Worm (Caenorhabditis elegans) whole organism, early embryonic: ENCODE measurements around the gene T27E4.5.

Experiments used
- B0310.2 ChIP-seq: sonication (generic microtip); optimal IDR thresholded peaks from 2 replicates; lab custom pipeline; 2016; ENCODE audit warnings: mild to moderate bottlenecking, missing genetic modification characterization, missing compliant biosample characterization
- F13C5.2 ChIP-seq: sonication (generic microtip); optimal IDR thresholded peaks from 2 replicates; lab custom pipeline; 2017; ENCODE audit warnings: mild to moderate bottlenecking, missing genetic modification characterization, inconsistent platforms, missing compliant biosample characterization
- aly-1 ChIP-seq: sonication (generic microtip); optimal IDR thresholded peaks from 2 replicates; lab custom pipeline; 2016; ENCODE audit warnings: missing genetic modification characterization, missing compliant biosample characterization
- ama-1 ChIP-seq: fragments of 150-350 bp; optimal IDR thresholded peaks from 2 replicates; lab custom pipeline; 2014
- ceh-13 ChIP-seq: fragments of 200-800 bp; sonication (Bioruptor generic); optimal IDR thresholded peaks from 2 replicates; lab custom pipeline; 2018; ENCODE audit warnings: mild to moderate bottlenecking, missing genetic modification characterization, missing compliant biosample characterization
- ceh-36 ChIP-seq: sonication (generic microtip); optimal IDR thresholded peaks from 2 replicates; lab custom pipeline; 2016; ENCODE audit warnings: missing genetic modification characterization, inconsistent platforms, missing compliant biosample characterization
- ets-7 ChIP-seq: sonication (generic microtip); optimal IDR thresholded peaks from 2 replicates; lab custom pipeline; 2016; ENCODE audit warnings: missing genotype, missing genetic modification characterization, missing compliant biosample characterization
- flt-1 ChIP-seq: fragments of 200-800 bp; sonication (Bioruptor generic); IDR thresholded peaks from 2 replicates; pipeline ENCODE4 v1.3.6; 2022; ENCODE audit warnings: missing genetic modification characterization, missing compliant biosample characterization
- hmbx-1 ChIP-seq: sonication (generic microtip); optimal IDR thresholded peaks from 2 replicates; lab custom pipeline; 2016; ENCODE audit warnings: mild to moderate bottlenecking, missing genetic modification characterization, missing compliant biosample characterization
- hmg-4 ChIP-seq: fragments of 200-800 bp; sonication (Bioruptor generic); optimal IDR thresholded peaks from 2 replicates; lab custom pipeline; 2018; ENCODE audit warnings: mild to moderate bottlenecking, missing genetic modification characterization, missing compliant biosample characterization
- hnd-1 ChIP-seq: sonication (generic microtip); optimal IDR thresholded peaks from 2 replicates; lab custom pipeline; 2016; ENCODE audit warnings: missing genetic modification characterization, missing compliant biosample characterization
- pes-1 ChIP-seq: fragments of 200-800 bp; sonication (Bioruptor generic); IDR thresholded peaks from 2 replicates; pipeline ENCODE4 v1.3.6; 2022; ENCODE audit warnings: missing genetic modification reagents, missing genetic modification characterization, missing compliant biosample characterization
- scrt-1 ChIP-seq: fragments of 200-800 bp; sonication (Bioruptor generic); IDR thresholded peaks from 2 replicates; pipeline ENCODE4 v1.3.6; 2022; ENCODE audit warnings: missing genetic modification characterization, missing compliant biosample characterization
- sea-1 ChIP-seq: fragments of 200-800 bp; sonication (Bioruptor generic); conservative IDR thresholded peaks from 2 replicates; pipeline ENCODE4 v1.3.6; 2022; ENCODE audit warnings: missing genetic modification characterization, missing compliant biosample characterization
- tbx-11 ChIP-seq: fragments of 200-800 bp; sonication (Bioruptor generic); IDR thresholded peaks from 2 replicates; pipeline ENCODE4 v1.3.6; 2022; ENCODE audit warnings: missing genetic modification characterization, missing compliant biosample characterization
- tbx-37 ChIP-seq: fragments of 200-800 bp; sonication (Bioruptor generic); conservative IDR thresholded peaks from 2 replicates; pipeline ENCODE4 v1.3.6; 2022; ENCODE audit warnings: missing genetic modification reagents, missing genetic modification characterization, missing compliant biosample characterization
- tra-4 ChIP-seq: sonication (generic microtip); optimal IDR thresholded peaks from 2 replicates; lab custom pipeline; 2017; ENCODE audit warnings: missing genetic modification characterization, missing compliant biosample characterization

T27E4.5 gene

DNA sequence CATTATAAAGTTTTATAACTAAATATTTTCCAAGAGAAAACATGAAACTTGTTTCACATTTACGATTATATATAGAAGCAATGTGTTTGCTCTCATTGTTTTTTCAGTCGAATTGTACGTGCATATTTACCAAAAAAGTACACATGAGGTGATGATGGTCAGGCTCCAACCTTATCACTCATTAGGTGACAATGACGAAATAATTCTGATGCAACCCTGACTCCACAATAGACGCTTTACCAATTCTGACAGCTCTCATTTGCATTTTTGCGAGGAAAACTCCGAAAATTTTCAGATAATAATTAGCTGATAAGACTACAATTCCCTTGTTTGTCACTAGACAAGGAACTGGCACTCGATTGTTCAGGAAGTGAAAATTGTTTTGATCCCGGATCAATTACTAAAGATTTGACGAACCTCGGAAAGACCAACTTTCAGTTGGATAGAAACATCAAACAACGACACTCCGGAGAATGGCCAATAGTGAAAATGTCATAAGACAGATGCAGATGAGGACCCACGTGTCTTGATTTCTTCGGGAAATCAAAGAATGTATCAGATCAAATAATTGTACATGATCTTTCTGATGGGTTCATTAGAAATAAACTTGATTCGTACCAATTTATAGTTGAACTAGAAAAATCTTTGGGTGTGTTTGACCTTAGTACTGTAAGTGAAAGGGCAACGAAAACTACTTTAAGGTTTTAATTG is 9.4 kb upstream of the T27E4.5 start:
- no peak for TF ChIP-seq F13C5.2 (tag; lab: Kevin White, UChicago)
- TF ChIP-seq hmbx-1, result no peak
- TF ChIP-seq B0310.2 (tag; lab: Kevin White, UChicago), result no peak
- TF ChIP-seq aly-1 (tag; lab: Kevin White, UChicago), result no peak
- no peak for TF ChIP-seq hmg-4 (GFP tag; lab: Kevin White, UChicago)
- TF ChIP-seq pes-1 (GFP tag; lab: Robert Waterston, UW), result no peak
- TF ChIP-seq ceh-13 (GFP tag; lab: Kevin White, UChicago), result no peak
- no peak for TF ChIP-seq ceh-36
- TF ChIP-seq scrt-1 (GFP tag; lab: Robert Waterston, UW), result no peak
- TF ChIP-seq ets-7 (tag; lab: Kevin White, UChicago), result no peak
- no peak for TF ChIP-seq flt-1 (GFP tag; lab: Robert Waterston, UW)
- no peak for TF ChIP-seq tra-4 (tag; lab: Kevin White, UChicago)
- no peak for TF ChIP-seq hnd-1 (tag; lab: Kevin White, UChicago)
- no peak for TF ChIP-seq ama-1 (lab: Kevin White, UChicago)
- TF ChIP-seq tbx-11 (GFP tag; lab: Robert Waterston, UW), result no peak
- TF ChIP-seq sea-1, result no peak
- no peak for TF ChIP-seq tbx-37 (GFP tag; lab: Robert Waterston, UW)

DNA sequence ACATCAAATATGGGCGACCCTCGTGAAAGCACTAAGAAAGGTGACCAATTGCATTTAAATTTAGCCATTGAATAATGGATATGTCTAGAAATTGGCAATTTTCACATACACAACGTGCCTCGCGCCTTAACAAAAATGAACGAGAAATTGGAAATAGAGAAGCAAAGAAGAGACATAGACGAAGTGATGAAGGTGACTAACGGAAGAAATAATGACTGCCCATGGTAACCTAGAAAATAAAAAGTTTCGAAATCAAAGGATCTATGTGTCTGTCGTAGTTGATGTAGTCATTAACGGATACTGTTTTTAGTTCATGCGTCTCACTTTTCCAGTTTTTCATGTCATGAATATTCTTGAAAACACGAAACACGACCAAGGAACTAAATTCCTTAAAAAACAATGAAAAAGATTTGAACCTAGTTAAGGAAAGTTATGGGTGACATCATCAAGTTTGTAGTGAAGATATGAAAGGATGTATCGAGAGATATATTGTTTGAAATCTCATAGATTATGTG is 8.5 kb upstream of the T27E4.5 start:
- no peak for TF ChIP-seq scrt-1 (GFP tag; lab: Robert Waterston, UW)
- no peak for TF ChIP-seq hmbx-1
- TF ChIP-seq tbx-11 (GFP tag; lab: Robert Waterston, UW), result no peak
- no peak for TF ChIP-seq ama-1 (lab: Kevin White, UChicago)
- TF ChIP-seq aly-1 (tag; lab: Kevin White, UChicago), result no peak
- TF ChIP-seq sea-1, result no peak

DNA sequence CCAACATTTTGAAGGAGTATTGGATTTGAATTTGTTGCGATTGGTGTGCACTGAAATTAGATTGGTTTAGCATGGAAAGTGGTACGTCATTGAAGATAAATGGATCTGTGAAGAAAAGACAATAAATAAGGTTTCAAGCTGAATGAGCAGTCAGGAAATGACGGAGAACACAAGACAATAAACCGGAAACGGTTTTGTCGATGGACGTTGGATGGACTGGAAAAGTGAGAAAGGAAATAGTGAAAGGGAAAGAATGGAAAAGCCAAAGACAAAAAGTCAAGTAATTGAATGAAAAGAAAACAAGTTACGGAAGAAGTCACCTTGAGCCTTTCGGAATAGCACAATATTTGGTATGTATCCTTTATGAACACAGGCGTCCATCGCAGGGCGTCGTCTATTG is 6.7 kb upstream of the T27E4.5 start, which contains the start of gene T27E4.7:
TSS of gene T27E4.7 (minus strand) at position 50 of the 400 bp plus-strand sequence.
- no peak for TF ChIP-seq ama-1 (lab: Kevin White, UChicago)
- TF ChIP-seq tbx-37 (GFP tag; lab: Robert Waterston, UW), result no peak
- TF ChIP-seq scrt-1 (GFP tag; lab: Robert Waterston, UW), result no peak

DNA sequence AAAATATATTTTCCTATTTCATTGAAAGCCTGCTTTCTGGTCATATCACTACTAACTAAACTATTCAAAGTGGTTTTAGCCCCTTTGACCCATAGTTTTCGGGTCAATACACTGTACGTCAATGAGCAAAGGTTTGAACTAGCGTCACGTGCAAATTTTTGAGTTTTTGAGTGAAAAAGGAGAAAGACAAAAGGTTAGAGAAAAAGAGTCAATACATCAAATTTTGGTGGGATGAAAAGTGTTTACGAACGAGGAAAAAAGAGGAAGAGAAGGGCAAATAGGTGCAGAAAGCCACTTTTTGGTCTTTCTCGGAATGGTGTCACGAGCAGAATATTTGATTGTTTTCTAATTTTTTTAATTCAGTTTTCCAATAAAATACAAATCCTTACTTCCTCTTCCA is 6.2 kb upstream of the T27E4.5 start:
- TF ChIP-seq ceh-13 (GFP tag; lab: Kevin White, UChicago), result no peak
- no peak for TF ChIP-seq scrt-1 (GFP tag; lab: Robert Waterston, UW)
- no peak for TF ChIP-seq hmbx-1

DNA sequence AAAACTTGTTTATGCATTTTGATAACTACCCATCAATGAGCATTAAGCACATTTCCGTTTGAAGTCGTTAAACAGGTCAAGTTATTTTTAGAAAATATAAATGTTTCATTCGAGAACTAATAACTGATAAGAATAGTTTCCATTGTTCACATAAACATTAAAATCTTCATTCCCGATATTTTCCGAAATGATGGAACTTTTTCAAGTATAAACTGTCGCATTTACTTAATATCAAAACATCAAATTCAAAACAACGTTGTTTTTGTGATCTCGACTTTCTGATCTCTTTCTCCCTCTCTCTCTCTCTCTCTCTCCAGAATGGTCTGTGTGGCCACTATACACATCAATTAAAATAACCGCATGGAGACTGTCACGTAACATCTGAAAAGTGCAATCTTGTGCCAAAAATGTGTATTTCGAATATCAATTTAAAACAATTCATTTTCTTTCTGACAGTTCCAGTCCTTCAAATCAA is 4.8 kb upstream of the T27E4.5 start:
- TF ChIP-seq tbx-37 (GFP tag; lab: Robert Waterston, UW) (no peak), tra-4 (tag; lab: Kevin White, UChicago) (no peak), ama-1 (lab: Kevin White, UChicago) (no peak), tbx-11 (GFP tag; lab: Robert Waterston, UW) (no peak), aly-1 (tag; lab: Kevin White, UChicago) (no peak), F13C5.2 (tag; lab: Kevin White, UChicago) (no peak), B0310.2 (tag; lab: Kevin White, UChicago) (no peak)

DNA sequence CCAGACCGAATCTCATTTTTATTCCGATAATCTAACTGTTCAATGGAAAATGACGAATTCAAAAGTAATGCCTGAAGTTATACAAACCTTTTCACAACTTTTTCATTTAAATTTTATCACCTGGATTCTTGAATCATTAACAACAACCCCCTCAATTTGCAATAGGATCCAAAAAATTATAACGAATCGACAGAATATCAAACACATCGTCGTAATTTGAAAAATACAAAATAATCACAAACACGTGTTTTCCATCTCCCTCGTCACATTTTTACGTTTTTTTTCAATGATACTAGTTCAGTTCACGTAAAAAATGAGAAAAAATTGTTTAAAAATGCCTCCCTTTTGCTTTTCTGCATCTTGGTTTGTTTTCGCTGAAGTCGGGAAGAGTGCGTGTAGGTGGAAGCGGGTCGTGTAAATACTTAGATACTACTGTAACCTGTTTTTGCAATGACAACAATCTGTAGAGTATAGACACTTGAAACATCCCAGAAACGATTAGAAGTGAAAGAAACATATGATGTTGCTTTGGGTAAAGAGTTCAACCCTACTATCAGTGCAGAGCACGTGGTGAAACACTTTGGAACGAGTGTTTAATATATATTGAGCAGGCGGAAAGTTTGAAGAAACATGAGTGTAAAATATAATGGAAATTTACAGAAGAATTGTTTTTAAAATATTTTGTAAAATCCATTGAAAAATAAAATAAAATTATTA is 3.9 kb upstream of the T27E4.5 start, which contains the start of gene oac-50:
TSS of gene oac-50 (minus strand) at position 219 of the 717 bp plus-strand sequence.
- TF ChIP-seq hmg-4 (GFP tag; lab: Kevin White, UChicago) (no peak), F13C5.2 (tag; lab: Kevin White, UChicago) (no peak), hmbx-1 (no peak), ama-1 (lab: Kevin White, UChicago) (no peak), ets-7 (tag; lab: Kevin White, UChicago) (no peak), hnd-1 (tag; lab: Kevin White, UChicago) (no peak), tbx-11 (GFP tag; lab: Robert Waterston, UW) (no peak), ceh-13 (GFP tag; lab: Kevin White, UChicago) (no peak), ceh-36 (no peak), sea-1 (no peak), B0310.2 (tag; lab: Kevin White, UChicago) (no peak), aly-1 (tag; lab: Kevin White, UChicago) (no peak), scrt-1 (GFP tag; lab: Robert Waterston, UW) (no peak)

DNA sequence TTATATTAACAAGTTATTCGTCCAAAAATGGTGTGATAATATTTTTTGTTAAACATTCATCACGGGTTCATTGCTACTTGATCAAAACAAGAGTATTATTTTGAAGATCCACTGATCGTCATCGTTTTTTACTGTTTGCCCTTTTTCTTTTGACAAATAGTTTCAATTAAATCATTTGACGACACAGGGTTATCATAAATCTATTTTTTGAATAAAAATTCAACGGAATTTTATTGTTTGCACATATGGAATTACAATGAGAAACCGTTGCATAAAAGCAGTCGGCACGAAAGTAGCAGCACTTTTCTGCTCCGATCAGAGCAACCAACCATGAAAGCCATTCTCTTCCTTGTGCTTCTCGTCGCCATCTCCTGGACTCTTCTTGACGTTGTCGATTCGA is 1.9 kb downstream of the T27E4.5 start, which contains the start of gene fip-2:
TSS of gene fip-2 (plus strand) at position 301 of the 400 bp plus-strand sequence.
- no peak for TF ChIP-seq tbx-11 (GFP tag; lab: Robert Waterston, UW)
- TF ChIP-seq aly-1 (tag; lab: Kevin White, UChicago), result no peak
- no peak for TF ChIP-seq B0310.2 (tag; lab: Kevin White, UChicago)
- no peak for TF ChIP-seq F13C5.2 (tag; lab: Kevin White, UChicago)
- TF ChIP-seq ceh-13 (GFP tag; lab: Kevin White, UChicago), result no peak
- TF ChIP-seq tra-4 (tag; lab: Kevin White, UChicago), result no peak
- TF ChIP-seq ama-1 (lab: Kevin White, UChicago), result no peak
- no peak for TF ChIP-seq scrt-1 (GFP tag; lab: Robert Waterston, UW)
- TF ChIP-seq flt-1 (GFP tag; lab: Robert Waterston, UW), result no peak
- no peak for TF ChIP-seq hmg-4 (GFP tag; lab: Kevin White, UChicago)
- no peak for TF ChIP-seq sea-1
- TF ChIP-seq pes-1 (GFP tag; lab: Robert Waterston, UW), result no peak
- TF ChIP-seq ceh-36, result no peak
